Worm (Caenorhabditis elegans) whole organism, early embryonic: ENCODE data around the gene Y55F3BR.11.

Experiments used
- ama-1 ChIP-seq: fragments of 150-350 bp; optimal IDR thresholded peaks from 2 replicates; lab custom pipeline; 2014
- flt-1 ChIP-seq: fragments of 200-800 bp; sonication (Bioruptor generic); IDR thresholded peaks from 2 replicates; pipeline ENCODE4 v1.3.6; 2022; ENCODE audit warnings: missing genetic modification characterization, missing compliant biosample characterization
- hnd-1 ChIP-seq: sonication (generic microtip); optimal IDR thresholded peaks from 2 replicates; lab custom pipeline; 2016; ENCODE audit warnings: missing genetic modification characterization, missing compliant biosample characterization
- pes-1 ChIP-seq: fragments of 200-800 bp; sonication (Bioruptor generic); IDR thresholded peaks from 2 replicates; pipeline ENCODE4 v1.3.6; 2022; ENCODE audit warnings: missing genetic modification reagents, missing genetic modification characterization, missing compliant biosample characterization
- tbx-11 ChIP-seq: fragments of 200-800 bp; sonication (Bioruptor generic); IDR thresholded peaks from 2 replicates; pipeline ENCODE4 v1.3.6; 2022; ENCODE audit warnings: missing genetic modification characterization, missing compliant biosample characterization
- tra-4 ChIP-seq: sonication (generic microtip); optimal IDR thresholded peaks from 2 replicates; lab custom pipeline; 2017; ENCODE audit warnings: missing genetic modification characterization, missing compliant biosample characterization

DNA sequence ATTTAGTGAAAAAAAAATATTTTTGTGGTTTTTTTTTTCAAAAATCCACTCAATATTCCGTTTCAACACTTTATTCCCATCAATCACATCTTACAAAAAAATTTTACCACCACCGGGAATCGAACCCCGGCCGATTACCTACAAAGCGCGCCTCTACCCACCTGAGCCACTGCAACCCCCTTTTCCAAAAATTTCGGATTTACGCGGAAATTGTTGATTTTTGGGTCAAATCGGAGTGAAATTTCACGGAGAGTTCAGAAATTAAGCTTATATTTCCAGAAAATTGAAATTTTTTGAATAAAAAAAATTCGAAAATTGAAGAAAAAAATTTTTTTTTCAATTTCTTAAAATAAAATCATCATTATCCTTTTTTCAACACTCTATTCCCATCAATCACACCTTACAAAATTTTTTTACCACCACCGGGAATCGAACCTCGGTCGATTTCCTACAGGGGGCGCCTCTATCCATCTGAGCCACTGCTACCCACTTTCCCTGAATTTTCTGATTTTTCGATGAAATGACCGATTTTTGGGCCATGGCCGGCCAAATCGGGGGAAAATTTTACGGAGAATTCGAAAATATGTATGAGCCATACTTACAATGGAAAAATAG lies 18.3 kb downstream of the Y55F3BR.11 start:
- TF ChIP-seq tbx-11 (GFP tag; lab: Robert Waterston, UW) = no peak
- TF ChIP-seq ama-1 = no peak
- TF ChIP-seq tra-4 (tag; lab: Kevin White, UChicago) = no peak
- no peak for TF ChIP-seq hnd-1 (tag; lab: Kevin White, UChicago)
- no peak for TF ChIP-seq flt-1 (GFP tag; lab: Robert Waterston, UW)
- TF ChIP-seq pes-1 = no peak
